Worm (Caenorhabditis elegans): ENCODE measurements around the gene F19H6.5.
A peak's percentile ranks its signal among the peaks of the same experiment; 100 is the strongest.

F19H6.5 gene

ce11 chrX:12313779-12314178, 50.9 kb downstream of the F19H6.5 start:
- TF ChIP-seq madf-9 (GFP tag; conservative IDR thresholded peaks at IDR 0.05) = 0 out of 2 replicates have a peak, but pooled peaks have one; percentile 5
- no peak for TF ChIP-seq D1046.2 (GFP tag; IDR thresholded peaks at IDR 0.05)
- TF ChIP-seq mxl-2 (GFP tag; conservative IDR thresholded peaks at IDR 0.05) = peak; percentile 59; the same call in 1 of the 2 replicates
